In the genomic region with DNA sequence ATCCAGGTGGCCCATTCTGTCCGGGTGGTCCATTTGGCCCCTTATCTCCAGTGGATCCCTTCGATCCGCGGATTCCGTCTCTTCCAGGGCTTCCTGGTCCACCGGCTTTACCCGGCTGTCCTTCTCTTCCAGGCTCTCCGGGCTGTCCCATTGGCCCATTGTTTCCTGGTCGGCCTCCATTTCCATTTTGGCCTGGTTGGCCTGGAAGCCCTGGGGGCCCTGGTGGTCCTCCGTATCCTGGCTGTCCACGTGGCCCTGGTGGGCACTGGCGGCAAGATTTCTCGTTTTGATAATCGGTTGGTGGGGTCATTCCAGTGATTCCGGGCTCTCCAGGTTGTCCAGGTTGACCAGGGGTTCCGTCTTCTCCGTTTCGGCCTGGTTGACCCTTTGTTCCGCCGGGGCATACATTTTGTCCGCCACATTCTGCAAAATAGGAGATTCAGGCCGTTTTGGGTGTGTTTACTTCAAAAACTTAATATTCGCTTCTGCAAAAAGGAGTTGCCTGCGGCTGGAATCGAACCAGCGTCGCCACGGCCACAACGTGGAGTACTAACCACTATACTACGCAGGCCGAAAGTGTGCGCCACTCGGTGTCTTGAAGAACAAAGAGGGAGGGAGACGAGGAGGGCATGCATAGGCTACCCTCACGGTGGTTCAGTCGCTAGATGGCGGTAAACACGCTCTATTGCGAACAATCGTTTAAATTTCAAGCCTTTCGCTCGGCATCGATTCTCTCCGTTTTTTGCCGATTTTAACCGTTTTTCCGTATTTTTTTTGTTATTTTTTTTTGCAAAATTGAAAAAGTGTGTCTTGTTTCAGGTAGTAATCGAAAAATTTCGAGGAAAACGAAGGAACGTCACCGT, we compare ENCODE assay signal across 4 worm cellular contexts.
TF ChIP-seq lines count a peak whose summit lies in the region.

A gene (plus strand): TSS at position 813 of the 863 bp plus-strand sequence.

TF ChIP-seq in whole organism, L2 larva, 48 proteins besides CTCF, POLR2A, EP300 and RAD21:
- TF ChIP-seq nhr-25 (tag; optimal IDR thresholded peaks at IDR 0.05; lab: Kevin White, UChicago): peak; percentile 15
- no peak for TF ChIP-seq snpc-4 (tag; optimal IDR thresholded peaks at IDR 0.05; lab: Kevin White, UChicago)
- no peak for TF ChIP-seq elt-3 (tag; optimal IDR thresholded peaks at IDR 0.05; lab: Kevin White, UChicago)
- peak; percentile 60 for TF ChIP-seq unc-55 (GFP tag; optimal IDR thresholded peaks at IDR 0.05; lab: Kevin White, UChicago)
- peak; percentile 62 for TF ChIP-seq sma-9 (GFP tag; optimal IDR thresholded peaks at IDR 0.05; lab: Kevin White, UChicago)
- TF ChIP-seq sma-9 (tag; optimal IDR thresholded peaks at IDR 0.05; lab: Kevin White, UChicago): no peak
- TF ChIP-seq unc-62 (GFP tag; optimal IDR thresholded peaks at IDR 0.05; lab: Kevin White, UChicago): no peak
- peak; percentile 74 to 78 for TF ChIP-seq lsy-2 (tag; optimal IDR thresholded peaks at IDR 0.05; lab: Kevin White, UChicago)
- TF ChIP-seq lin-11 (tag; optimal IDR thresholded peaks at IDR 0.05; lab: Kevin White, UChicago): peak; percentile 12
- peak; percentile 24 for TF ChIP-seq ceh-16 (tag; optimal IDR thresholded peaks at IDR 0.05; lab: Kevin White, UChicago)
- no peak for TF ChIP-seq Y55F3AM.14 (GFP tag; optimal IDR thresholded peaks at IDR 0.05; lab: Kevin White, UChicago)
- peak; percentile 60 for TF ChIP-seq crh-2 (tag; optimal IDR thresholded peaks at IDR 0.05; lab: Kevin White, UChicago)
- peak; percentile 65 for TF ChIP-seq lin-13 (GFP tag; optimal IDR thresholded peaks at IDR 0.05; lab: Kevin White, UChicago)
- peak; percentile 64 for TF ChIP-seq zag-1 (tag; optimal IDR thresholded peaks at IDR 0.05; lab: Kevin White, UChicago)
- TF ChIP-seq sma-3 (GFP tag; optimal IDR thresholded peaks at IDR 0.05; lab: Kevin White, UChicago): peak; percentile 49
- TF ChIP-seq C34F6.9 (tag; optimal IDR thresholded peaks at IDR 0.05; lab: Kevin White, UChicago): peak; percentile 39
- peak; percentile 53 for TF ChIP-seq fos-1 (tag; optimal IDR thresholded peaks at IDR 0.05; lab: Kevin White, UChicago)
- TF ChIP-seq nhr-129 (tag; optimal IDR thresholded peaks at IDR 0.05; lab: Kevin White, UChicago): peak; percentile 66
- TF ChIP-seq F13H6.1 (tag; optimal IDR thresholded peaks at IDR 0.05; lab: Kevin White, UChicago): peak; percentile 45

TF ChIP-seq in whole organism, L4 larva, 104 proteins besides CTCF, POLR2A, EP300 and RAD21 (continues in another document):
- TF ChIP-seq unc-39 (tag; optimal IDR thresholded peaks at IDR 0.05; lab: Kevin White, UChicago) (no peak), lin-15B (tag; optimal IDR thresholded peaks at IDR 0.05; lab: Kevin White, UChicago) (no peak), zip-2 (tag; optimal IDR thresholded peaks at IDR 0.05; lab: Kevin White, UChicago) (no peak), Y105C5A.15 (GFP tag; IDR thresholded peaks at IDR 0.05; lab: Robert Waterston, UW) (no peak), unc-62 (GFP tag; optimal IDR thresholded peaks at IDR 0.05 in 1 of 2; lab: Kevin White, UChicago) (peak in 1 of 2 experiments; percentile 66), unc-62 (tag; optimal IDR thresholded peaks at IDR 0.05; lab: Kevin White, UChicago) (no peak), set-16 (GFP tag; IDR thresholded peaks at IDR 0.05; lab: Robert Waterston, UW) (peak; percentile 92), spr-3 (GFP tag; optimal IDR thresholded peaks at IDR 0.05; lab: Kevin White, UChicago) (peak; percentile 9), ztf-11 (tag; optimal IDR thresholded peaks at IDR 0.05; lab: Kevin White, UChicago) (no peak), cey-2 (tag; optimal IDR thresholded peaks at IDR 0.05; lab: Kevin White, UChicago; ENCODE audit: borderline replicate concordance, insufficient read depth) (no peak), dmd-8 (GFP tag; IDR thresholded peaks at IDR 0.05; lab: Robert Waterston, UW) (peak; percentile 87), lsy-2 (tag; optimal IDR thresholded peaks at IDR 0.05; lab: Kevin White, UChicago) (peak; percentile 51 to 74), dpl-1 (GFP tag; optimal IDR thresholded peaks at IDR 0.05; lab: Kevin White, UChicago) (peak; percentile 28), ztf-7 (tag; optimal IDR thresholded peaks at IDR 0.05; lab: Kevin White, UChicago) (no peak), lim-7 (GFP tag; IDR thresholded peaks at IDR 0.05; lab: Robert Waterston, UW) (peak; percentile 86), mep-1 (tag; optimal IDR thresholded peaks at IDR 0.05; lab: Kevin White, UChicago) (peak; percentile 71), mes-2 (tag; optimal IDR thresholded peaks at IDR 0.05; lab: Kevin White, UChicago; ENCODE audit: poor library complexity, severe bottlenecking) (peak; percentile 85), madf-9 (GFP tag; conservative IDR thresholded peaks at IDR 0.05; lab: Robert Waterston, UW) (peak; percentile 90), ceh-44 (GFP tag; IDR thresholded peaks at IDR 0.05; lab: Robert Waterston, UW) (peak; percentile 81), lin-13 (GFP tag; optimal IDR thresholded peaks at IDR 0.05; lab: Kevin White, UChicago) (peak; percentile 80), fos-1 (tag; optimal IDR thresholded peaks at IDR 0.05; lab: Kevin White, UChicago) (no peak)

TF ChIP-seq in whole organism, late embryonic, 69 proteins besides CTCF, POLR2A, EP300 and RAD21 (continues in another document):
- TF ChIP-seq unc-3 (GFP tag; conservative IDR thresholded peaks at IDR 0.05; lab: Robert Waterston, UW) (peak; percentile 90), unc-3 (tag; optimal IDR thresholded peaks at IDR 0.05; lab: Kevin White, UChicago) (peak; percentile 71), ceh-14 (tag; optimal IDR thresholded peaks at IDR 0.05; lab: Kevin White, UChicago) (peak; percentile 13), lim-6 (tag; optimal IDR thresholded peaks at IDR 0.05; lab: Kevin White, UChicago) (no peak), F13H6.1 (tag; optimal IDR thresholded peaks at IDR 0.05; lab: Kevin White, UChicago) (no peak), unc-42 (tag; optimal IDR thresholded peaks at IDR 0.05; lab: Kevin White, UChicago) (no peak), ztf-16 (tag; optimal IDR thresholded peaks at IDR 0.05; lab: Kevin White, UChicago) (peak; percentile 57), hlh-13 (GFP tag; optimal IDR thresholded peaks at IDR 0.05; lab: Kevin White, UChicago) (peak; percentile 54), pha-2 (tag; optimal IDR thresholded peaks at IDR 0.05; lab: Kevin White, UChicago) (peak; percentile 77), eyg-1 (tag; optimal IDR thresholded peaks at IDR 0.05; lab: Kevin White, UChicago) (peak; percentile 49), elt-2 (tag; optimal IDR thresholded peaks at IDR 0.05; lab: Kevin White, UChicago) (peak; percentile 84), pros-1 (tag; optimal IDR thresholded peaks at IDR 0.05; lab: Kevin White, UChicago) (no peak), ceh-34 (tag; optimal IDR thresholded peaks at IDR 0.05; lab: Kevin White, UChicago) (peak; percentile 62), unc-55 (GFP tag; optimal IDR thresholded peaks at IDR 0.05; lab: Kevin White, UChicago) (no peak), ceh-2 (tag; optimal IDR thresholded peaks at IDR 0.05; lab: Kevin White, UChicago) (peak; percentile 50), C38D4.7 (GFP tag; optimal IDR thresholded peaks at IDR 0.05; lab: Kevin White, UChicago) (peak; percentile 63), K09A11.1 (tag; optimal IDR thresholded peaks at IDR 0.05; lab: Kevin White, UChicago; ENCODE audit: insufficient read depth) (peak; percentile 26), zip-5 (tag; optimal IDR thresholded peaks at IDR 0.05; lab: Kevin White, UChicago) (peak; percentile 51), che-1 (tag; optimal IDR thresholded peaks at IDR 0.05; lab: Kevin White, UChicago) (peak; percentile 74), fkh-10 (GFP tag; optimal IDR thresholded peaks at IDR 0.05; lab: Kevin White, UChicago) (no peak), nhr-11 (tag; optimal IDR thresholded peaks at IDR 0.05; lab: Kevin White, UChicago) (no peak), sox-2 (GFP tag; IDR thresholded peaks at IDR 0.05; lab: Robert Waterston, UW) (peak; percentile 88), dmd-4 (tag; optimal IDR thresholded peaks at IDR 0.05; lab: Kevin White, UChicago; ENCODE audit: borderline replicate concordance) (peak; percentile 70)

TF ChIP-seq in whole organism, mixed stage, embryonic, 35 proteins besides CTCF, POLR2A, EP300 and RAD21 (continues in another document):
- TF ChIP-seq nhr-76 (tag; optimal IDR thresholded peaks at IDR 0.05; lab: Kevin White, UChicago): no peak
- TF ChIP-seq nhr-237 (tag; optimal IDR thresholded peaks at IDR 0.05; lab: Kevin White, UChicago): peak; percentile 41
- TF ChIP-seq mab-5 (tag; optimal IDR thresholded peaks at IDR 0.05; lab: Kevin White, UChicago): no peak
- no peak for TF ChIP-seq snpc-4 (tag; optimal IDR thresholded peaks at IDR 0.05; lab: Kevin White, UChicago)
- no peak for TF ChIP-seq elt-3 (tag; optimal IDR thresholded peaks at IDR 0.05; lab: Kevin White, UChicago)
- TF ChIP-seq bed-3 (GFP tag; optimal IDR thresholded peaks at IDR 0.05; lab: Kevin White, UChicago): peak; percentile 70
- TF ChIP-seq sptf-1 (tag; optimal IDR thresholded peaks at IDR 0.05; lab: Kevin White, UChicago): peak; percentile 94
- peak; percentile 70 for TF ChIP-seq unc-120 (tag; optimal IDR thresholded peaks at IDR 0.05; lab: Kevin White, UChicago; ENCODE audit: poor library complexity, severe bottlenecking)
- TF ChIP-seq lsy-2 (tag; optimal IDR thresholded peaks at IDR 0.05; lab: Kevin White, UChicago): peak; percentile 34
- TF ChIP-seq ceh-83 (GFP tag; optimal IDR thresholded peaks at IDR 0.05; lab: Kevin White, UChicago): peak; percentile 91
- TF ChIP-seq blmp-1 (tag; optimal IDR thresholded peaks at IDR 0.05; lab: Kevin White, UChicago): no peak
- TF ChIP-seq mep-1 (tag; optimal IDR thresholded peaks at IDR 0.05; lab: Kevin White, UChicago): peak; percentile 30
- TF ChIP-seq ces-1 (GFP tag; optimal IDR thresholded peaks at IDR 0.05; lab: Kevin White, UChicago): peak; percentile 29
- no peak for TF ChIP-seq elt-1 (tag; optimal IDR thresholded peaks at IDR 0.05; lab: Kevin White, UChicago; ENCODE audit: borderline replicate concordance, insufficient read depth)
- TF ChIP-seq hlh-1 (tag; optimal IDR thresholded peaks at IDR 0.05; lab: Kevin White, UChicago): peak; percentile 50
- no peak for TF ChIP-seq unc-39 (tag; optimal IDR thresholded peaks at IDR 0.05; lab: Kevin White, UChicago)
- no peak for TF ChIP-seq nhr-12 (tag; optimal IDR thresholded peaks at IDR 0.05; lab: Kevin White, UChicago)
- TF ChIP-seq ztf-11 (tag; optimal IDR thresholded peaks at IDR 0.05; lab: Kevin White, UChicago): peak; percentile 33
- TF ChIP-seq pha-4 (tag; optimal IDR thresholded peaks at IDR 0.05; lab: Kevin White, UChicago): no peak
- TF ChIP-seq ham-2 (GFP tag; optimal IDR thresholded peaks at IDR 0.05; lab: Kevin White, UChicago): peak; percentile 80
- TF ChIP-seq nhr-2 (tag; optimal IDR thresholded peaks at IDR 0.05; lab: Kevin White, UChicago): no peak
- peak; percentile 85 for TF ChIP-seq drap-1 (GFP tag; optimal IDR thresholded peaks at IDR 0.05; lab: Kevin White, UChicago)
- TF ChIP-seq ceh-39 (tag; optimal IDR thresholded peaks at IDR 0.05; lab: Kevin White, UChicago): no peak
- TF ChIP-seq tbx-8 (GFP tag; optimal IDR thresholded peaks at IDR 0.05; lab: Kevin White, UChicago): peak; percentile 51
- peak; percentile 1 for TF ChIP-seq nhr-28 (tag; optimal IDR thresholded peaks at IDR 0.05; lab: Kevin White, UChicago)
- peak; percentile 28 for TF ChIP-seq lin-13 (tag; optimal IDR thresholded peaks at IDR 0.05; lab: Kevin White, UChicago)
